Fruit fly (Drosophila melanogaster) whole organism, pupa: ENCODE measurements around the gene BckdhA.

Experiments used
- CG10348 ChIP-seq: fragments of 200-800 bp; sonication (Bioruptor generic); IDR thresholded peaks from 2 replicates; pipeline ENCODE4 v1.3.6; 2022; ENCODE audit warnings: missing biosample characterization, missing genetic modification characterization
- CG12605 ChIP-seq: fragments of 200-800 bp; sonication (Bioruptor generic); IDR thresholded peaks from 2 replicates; pipeline ENCODE4 v1.3.6; 2022; ENCODE audit warnings: missing biosample characterization, missing genetic modification characterization
- CG13204 ChIP-seq: fragments of 200-800 bp; sonication (Bioruptor generic); optimal IDR thresholded peaks from 2 replicates; lab custom pipeline; 2018; ENCODE audit warnings: missing biosample characterization, mild to moderate bottlenecking, missing genetic modification characterization, moderate library complexity
- CG14655 ChIP-seq: fragments of 200-800 bp; sonication (Bioruptor generic); optimal IDR thresholded peaks from 3 replicates; lab custom pipeline; 2017; ENCODE audit warnings: mild to moderate bottlenecking, missing biosample characterization, missing genetic modification reagents, missing genetic modification characterization
- CG15710 ChIP-seq: fragments of 200-800 bp; sonication (Bioruptor generic); optimal IDR thresholded peaks from 2 replicates; lab custom pipeline; 2018; ENCODE audit warnings: missing biosample characterization, mild to moderate bottlenecking, missing genetic modification characterization, moderate library complexity
- CG17806 ChIP-seq: fragments of 200-800 bp; sonication (Bioruptor generic); optimal IDR thresholded peaks from 2 replicates; lab custom pipeline; 2018; ENCODE audit warnings: missing biosample characterization, mild to moderate bottlenecking, missing genetic modification characterization, moderate library complexity
- CG32121 ChIP-seq: fragments of 200-800 bp; sonication (Bioruptor generic); IDR thresholded peaks from 2 replicates; pipeline ENCODE4 v1.3.6; 2022; ENCODE audit warnings: missing biosample characterization, missing genetic modification characterization
- CG34367 ChIP-seq: fragments of 200-800 bp; sonication (Bioruptor generic); optimal IDR thresholded peaks from 2 replicates; lab custom pipeline; 2018; ENCODE audit warnings: missing biosample characterization, mild to moderate bottlenecking, missing genetic modification characterization
- CG4496 ChIP-seq: fragments of 200-800 bp; sonication (Bioruptor generic); IDR thresholded peaks from 3 replicates; pipeline ENCODE4 v1.3.6; 2022; ENCODE audit warnings: missing biosample characterization, missing genetic modification characterization
- CG8159 ChIP-seq: fragments of 200-800 bp; sonication (Bioruptor generic); optimal IDR thresholded peaks from 3 replicates; lab custom pipeline; 2018; ENCODE audit warnings: missing biosample characterization, mild to moderate bottlenecking, missing genetic modification characterization, moderate library complexity
- CG8301 ChIP-seq: fragments of 200-800 bp; sonication (Bioruptor generic); optimal IDR thresholded peaks from 2 replicates; lab custom pipeline; 2018; ENCODE audit warnings: missing biosample characterization, mild to moderate bottlenecking, missing genetic modification characterization
- CG9948 ChIP-seq: fragments of 200-800 bp; sonication (Bioruptor generic); optimal IDR thresholded peaks from 2 replicates; lab custom pipeline; 2018; ENCODE audit warnings: missing biosample characterization, mild to moderate bottlenecking, missing genetic modification characterization, moderate library complexity
- D1 ChIP-seq: fragments of 200-800 bp; sonication (Bioruptor generic); optimal IDR thresholded peaks from 2 replicates; lab custom pipeline; 2018; ENCODE audit warnings: missing biosample characterization, mild to moderate bottlenecking, missing genetic modification characterization, moderate library complexity
- EcR ChIP-seq: fragments of 200-800 bp; sonication (Bioruptor generic); optimal IDR thresholded peaks from 3 replicates; lab custom pipeline; 2019; ENCODE audit warnings: missing biosample characterization, missing genetic modification characterization, mild to moderate bottlenecking, moderate library complexity, missing genetic modification reagents
- Ets98B ChIP-seq: fragments of 200-800 bp; sonication (Bioruptor generic); IDR thresholded peaks from 2 replicates; pipeline ENCODE4 v1.3.6; 2022; ENCODE audit warnings: missing biosample characterization, missing genetic modification characterization
- Pif1A ChIP-seq: fragments of 200-800 bp; sonication (Bioruptor generic); optimal IDR thresholded peaks from 3 replicates; lab custom pipeline; 2016; ENCODE audit warnings: missing biosample characterization, missing genetic modification characterization
- Pif1B ChIP-seq: fragments of 200-800 bp; sonication (Bioruptor generic); optimal IDR thresholded peaks from 3 replicates; lab custom pipeline; 2016; ENCODE audit warnings: missing biosample characterization, missing genetic modification characterization
- Snoo ChIP-seq: fragments of 200-800 bp; sonication (Bioruptor generic); optimal IDR thresholded peaks from 3 replicates; lab custom pipeline; 2017; ENCODE audit warnings: missing biosample characterization, mild to moderate bottlenecking, missing genetic modification characterization, inconsistent platforms
- fd96Ca ChIP-seq: fragments of 200-800 bp; sonication (Bioruptor generic); IDR thresholded peaks from 3 replicates; pipeline ENCODE4 v1.3.6; 2022; ENCODE audit warnings: missing biosample characterization, missing genetic modification characterization
- gl ChIP-seq: fragments of 200-800 bp; sonication (Bioruptor generic); optimal IDR thresholded peaks from 2 replicates; lab custom pipeline; 2018; ENCODE audit warnings: missing biosample characterization, mild to moderate bottlenecking, missing genetic modification characterization
- rn ChIP-seq: fragments of 200-800 bp; sonication (Bioruptor generic); IDR thresholded peaks from 2 replicates; pipeline ENCODE4 v1.3.6; 2022; ENCODE audit warnings: missing biosample characterization, missing genetic modification characterization

Gene BckdhA

dm6 chr3R:9603022-9603942 lies 47.7 kb downstream of the BckdhA start:
- no peak for TF ChIP-seq CG9948 (tag; lab: Kevin White, UChicago)
- TF ChIP-seq CG4496 (GFP tag; lab: Robert Waterston, UW) = no peak
- no peak for TF ChIP-seq Snoo
- no peak for TF ChIP-seq CG13204 (GFP tag; lab: Kevin White, UChicago)
- TF ChIP-seq CG32121 (GFP tag; lab: Robert Waterston, UW) = no peak
- TF ChIP-seq gl (tag; lab: Kevin White, UChicago) = peak; percentile 2
- no peak for TF ChIP-seq fd96Ca (GFP tag; lab: Robert Waterston, UW)
- no peak for TF ChIP-seq Pif1A (GFP tag; lab: Kevin White, UChicago)
- TF ChIP-seq CG10348 = no peak
- TF ChIP-seq EcR = peak; percentile 12
- no peak for TF ChIP-seq rn (GFP tag; lab: Robert Waterston, UW)
- TF ChIP-seq CG12605 (GFP tag; lab: Robert Waterston, UW) = no peak
- no peak for TF ChIP-seq CG14655 (GFP tag; lab: Kevin White, UChicago)

DNA sequence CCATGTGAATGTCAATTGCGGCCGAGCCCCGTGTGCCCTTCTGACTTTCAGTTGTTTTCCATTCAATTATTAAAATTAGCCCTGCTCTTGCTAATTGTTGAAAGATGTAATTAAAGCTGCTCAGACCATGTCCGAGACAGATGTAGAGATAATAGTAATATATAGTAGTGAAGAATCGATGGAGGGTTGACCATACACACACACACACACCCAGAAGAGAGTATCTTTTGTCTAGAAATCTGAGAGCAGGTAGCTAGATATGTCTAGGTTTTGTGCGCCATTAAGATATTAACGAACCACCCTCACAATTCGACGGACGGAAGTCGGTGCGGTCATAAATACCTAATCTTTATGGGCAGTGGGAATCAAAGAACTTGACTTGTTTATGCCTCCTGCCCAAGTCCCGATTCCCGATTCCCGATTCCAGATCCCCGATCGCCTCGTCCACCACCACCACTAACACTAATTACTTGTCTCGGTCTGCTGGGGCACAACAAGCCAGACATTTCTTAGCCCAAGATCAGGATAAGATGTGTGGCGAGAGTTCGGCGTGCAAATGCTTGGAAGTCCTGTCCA lies 48.9 kb downstream of the BckdhA start:
- no peak for TF ChIP-seq CG14655 (GFP tag; lab: Kevin White, UChicago)
- TF ChIP-seq D1 = no peak
- no peak for TF ChIP-seq EcR
- no peak for TF ChIP-seq Pif1A (GFP tag; lab: Kevin White, UChicago)
- TF ChIP-seq CG34367 = no peak
- TF ChIP-seq CG10348 = no peak
- TF ChIP-seq, all 21 proteins: peak for 0

DNA sequence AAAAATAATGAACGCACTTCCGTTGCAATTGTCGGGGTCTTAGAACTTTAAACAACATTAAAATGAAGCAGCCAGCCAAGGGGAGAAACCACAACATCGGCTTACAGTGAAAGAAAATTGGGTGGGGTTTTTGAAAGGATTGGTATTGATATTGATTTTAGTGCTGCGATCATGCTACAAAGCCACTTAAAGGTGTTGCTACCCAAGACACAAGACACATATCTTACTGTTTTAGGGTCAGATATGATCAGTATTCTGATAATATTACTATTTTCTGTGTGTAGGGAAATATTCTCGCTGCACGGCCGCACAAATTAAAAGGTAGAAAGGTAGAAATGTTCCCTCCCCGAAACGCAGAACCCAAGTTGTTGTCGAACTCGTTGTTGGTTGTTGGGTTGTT lies 49.5 kb downstream of the BckdhA start:
- TF ChIP-seq CG17806 (peak; percentile 77), CG34367 (peak; percentile 68), CG8301 (tag; lab: Kevin White, UChicago) (peak; percentile 73), CG9948 (tag; lab: Kevin White, UChicago) (peak; percentile 76), CG14655 (GFP tag; lab: Kevin White, UChicago) (peak; percentile 84), CG32121 (GFP tag; lab: Robert Waterston, UW) (no peak), CG4496 (GFP tag; lab: Robert Waterston, UW) (peak; percentile 71), Pif1A (GFP tag; lab: Kevin White, UChicago) (peak; percentile 58), rn (GFP tag; lab: Robert Waterston, UW) (peak; percentile 34; the same call in 1 of the 2 replicates), D1 (peak; percentile 60), CG13204 (GFP tag; lab: Kevin White, UChicago) (peak; percentile 33), CG15710 (tag; lab: Kevin White, UChicago) (peak; percentile 73), fd96Ca (GFP tag; lab: Robert Waterston, UW) (peak; percentile 45; the same call in 1 of the 3 replicates), Ets98B (no peak), CG10348 (no peak), CG12605 (GFP tag; lab: Robert Waterston, UW) (peak; percentile 28; the same call in 1 of the 2 replicates), Snoo (no peak), gl (tag; lab: Kevin White, UChicago) (peak; percentile 54), Pif1B (peak; percentile 61), EcR (no peak), CG8159 (tag; lab: Kevin White, UChicago) (peak; percentile 74)
